Fruit fly (Drosophila melanogaster) whole organism, embryonic: ENCODE measurements around the gene CG32809.

Source experiments
- Aef1 ChIP-seq: fragments of 200-800 bp; sonication (Bioruptor generic); IDR thresholded peaks from 3 replicates; pipeline ENCODE4 v1.3.6; 2022; ENCODE audit warnings: missing biosample characterization, missing genetic modification characterization
- CG14441 ChIP-seq: fragments of 200-800 bp; sonication (Bioruptor generic); IDR thresholded peaks from 2 replicates; pipeline ENCODE4 v1.3.6; 2022; ENCODE audit warnings: missing biosample characterization, missing genetic modification characterization
- CG14667 ChIP-seq: fragments of 200-800 bp; sonication (Bioruptor generic); IDR thresholded peaks from 2 replicates; pipeline ENCODE4 v1.3.6; 2022; ENCODE audit warnings: missing biosample characterization, missing genetic modification characterization
- CG1602 ChIP-seq: fragments of 200-800 bp; sonication (Bioruptor generic); optimal IDR thresholded peaks from 3 replicates; lab custom pipeline; 2016; ENCODE audit warnings: missing biosample characterization, missing genetic modification characterization
- CG1603 ChIP-seq: fragments of 200-800 bp; sonication (Bioruptor generic); optimal IDR thresholded peaks from 2 replicates; lab custom pipeline; 2019; ENCODE audit warnings: missing biosample characterization, mild to moderate bottlenecking, missing genetic modification characterization, moderate library complexity
- CG17568 ChIP-seq: fragments of 200-800 bp; sonication (Bioruptor generic); optimal IDR thresholded peaks from 2 replicates; lab custom pipeline; 2018; ENCODE audit warnings: missing biosample characterization, mild to moderate bottlenecking, missing genetic modification characterization, moderate library complexity
- CG1832 ChIP-seq: fragments of 200-800 bp; sonication (Bioruptor generic); optimal IDR thresholded peaks from 2 replicates; lab custom pipeline; 2017; ENCODE audit warnings: missing biosample characterization, mild to moderate bottlenecking, missing genetic modification characterization, inconsistent platforms
- CG3995 ChIP-seq: fragments of 200-800 bp; sonication (Bioruptor generic); optimal IDR thresholded peaks from 3 replicates; lab custom pipeline; 2016; ENCODE audit warnings: missing biosample characterization, missing genetic modification characterization
- CG4404 ChIP-seq: fragments of 200-800 bp; sonication (Bioruptor generic); IDR thresholded peaks from 2 replicates; pipeline ENCODE4 v1.3.6; 2022; ENCODE audit warnings: missing biosample characterization, missing genetic modification characterization
- CG8290 ChIP-seq, 3 experiments: fragments of 200-800 bp; sonication (Bioruptor generic); optimal IDR thresholded peaks; 2 replicates each; lab custom pipeline; 2016 to 2019; ENCODE audit warnings: missing biosample characterization in 3 of 3, missing genetic modification characterization in 3 of 3, mild to moderate bottlenecking in 2 of 3, moderate library complexity in 1 of 3
- CG8765 ChIP-seq: fragments of 200-800 bp; sonication (Bioruptor generic); IDR thresholded peaks from 2 replicates; pipeline ENCODE4 v1.3.6; 2022; ENCODE audit warnings: missing biosample characterization, missing genetic modification characterization
- CG9727 ChIP-seq: fragments of 200-800 bp; sonication (Bioruptor generic); optimal IDR thresholded peaks from 3 replicates; lab custom pipeline; 2017; ENCODE audit warnings: missing biosample characterization, mild to moderate bottlenecking, missing genetic modification characterization
- CG9797 ChIP-seq: fragments of 200-800 bp; sonication (Bioruptor generic); optimal IDR thresholded peaks from 3 replicates; lab custom pipeline; 2018; ENCODE audit warnings: missing biosample characterization, mild to moderate bottlenecking, missing genetic modification characterization
- D19B ChIP-seq: fragments of 200-800 bp; sonication (Bioruptor generic); optimal IDR thresholded peaks from 2 replicates; lab custom pipeline; 2017; ENCODE audit warnings: missing biosample characterization, mild to moderate bottlenecking, missing genetic modification characterization
- Dip3 ChIP-seq: fragments of 200-800 bp; sonication (Bioruptor generic); optimal IDR thresholded peaks from 3 replicates; lab custom pipeline; 2016; ENCODE audit warnings: missing biosample characterization, missing genetic modification characterization
- Fer3 ChIP-seq: fragments of 200-800 bp; sonication (Bioruptor generic); optimal IDR thresholded peaks from 2 replicates; lab custom pipeline; 2018; ENCODE audit warnings: missing biosample characterization, mild to moderate bottlenecking, missing genetic modification characterization, moderate library complexity
- HLHmδ ChIP-seq: fragments of 200-800 bp; sonication (Bioruptor generic); optimal IDR thresholded peaks from 2 replicates; lab custom pipeline; 2018; ENCODE audit warnings: missing biosample characterization, mild to moderate bottlenecking, missing genetic modification characterization, moderate library complexity
- Hr3 ChIP-seq: fragments of 200-800 bp; sonication (Bioruptor generic); optimal IDR thresholded peaks from 3 replicates; lab custom pipeline; 2016; ENCODE audit warnings: missing biosample characterization, missing genetic modification characterization
- MBD-R2 ChIP-seq: fragments of 200-800 bp; sonication (Bioruptor generic); IDR thresholded peaks from 2 replicates; pipeline ENCODE4 v1.3.6; 2022; ENCODE audit warnings: missing biosample characterization, missing genetic modification characterization
- Poxn ChIP-seq: fragments of 200-800 bp; sonication (Bioruptor generic); IDR thresholded peaks from 2 replicates; pipeline ENCODE4 v1.3.6; 2022; ENCODE audit warnings: missing biosample characterization, missing genetic modification characterization
- Taf1 ChIP-seq: fragments of 200-800 bp; sonication (Bioruptor generic); IDR thresholded peaks from 2 replicates; pipeline ENCODE4 v1.3.6; 2022; ENCODE audit warnings: missing biosample characterization, missing genetic modification characterization
- bowl ChIP-seq: fragments of 200-800 bp; sonication (Bioruptor generic); IDR thresholded peaks from 2 replicates; pipeline ENCODE4 v1.3.6; 2022; ENCODE audit warnings: missing biosample characterization, missing genetic modification characterization
- ci ChIP-seq: fragments of 200-800 bp; sonication (Bioruptor generic); IDR thresholded peaks from 3 replicates; pipeline ENCODE4 v1.3.6; 2022; ENCODE audit warnings: missing biosample characterization, missing genetic modification characterization
- corto ChIP-seq: fragments of 200-800 bp; sonication (Bioruptor generic); optimal IDR thresholded peaks from 2 replicates; lab custom pipeline; 2016; ENCODE audit warnings: missing biosample characterization, mild to moderate bottlenecking, missing genetic modification characterization, moderate library complexity
- crp ChIP-seq, 2 experiments: fragments of 200-800 bp; sonication (Bioruptor generic); optimal IDR thresholded peaks; 2 replicates in 1 of 2; 3 replicates in 1 of 2; lab custom pipeline; 2017; ENCODE audit warnings: missing biosample characterization in 2 of 2, missing genetic modification characterization in 2 of 2, mild to moderate bottlenecking in 1 of 2, moderate library complexity in 1 of 2
- da ChIP-seq: fragments of 200-800 bp; sonication (Bioruptor generic); optimal IDR thresholded peaks from 2 replicates; lab custom pipeline; 2016; ENCODE audit warnings: missing biosample characterization, missing genetic modification characterization
- dmrt99B ChIP-seq: fragments of 200-800 bp; sonication (Bioruptor generic); optimal IDR thresholded peaks from 2 replicates; lab custom pipeline; 2018; ENCODE audit warnings: missing biosample characterization, mild to moderate bottlenecking, missing genetic modification characterization, moderate library complexity
- ewg ChIP-seq: fragments of 200-800 bp; sonication (Bioruptor generic); optimal IDR thresholded peaks from 3 replicates; lab custom pipeline; 2017; ENCODE audit warnings: mild to moderate bottlenecking, missing biosample characterization, missing genetic modification reagents, missing genetic modification characterization
- fd102C ChIP-seq: fragments of 200-800 bp; sonication (Bioruptor generic); optimal IDR thresholded peaks from 2 replicates; lab custom pipeline; 2018; ENCODE audit warnings: missing biosample characterization, mild to moderate bottlenecking, missing genetic modification characterization, moderate library complexity
- fd64A ChIP-seq: fragments of 200-800 bp; sonication (Bioruptor generic); optimal IDR thresholded peaks from 3 replicates; lab custom pipeline; 2018; ENCODE audit warnings: missing biosample characterization, mild to moderate bottlenecking, missing genetic modification characterization
- ftz-f1 ChIP-seq: fragments of 200-800 bp; sonication (Bioruptor generic); optimal IDR thresholded peaks from 2 replicates; lab custom pipeline; 2016; ENCODE audit warnings: missing biosample characterization, missing genetic modification characterization
- gsb ChIP-seq: fragments of 200-800 bp; sonication (Bioruptor generic); IDR thresholded peaks from 2 replicates; pipeline ENCODE4 v1.3.6; 2022; ENCODE audit warnings: missing biosample characterization, missing genetic modification characterization
- gsb-n ChIP-seq: fragments of 200-800 bp; sonication (Bioruptor generic); optimal IDR thresholded peaks from 3 replicates; lab custom pipeline; 2018; ENCODE audit warnings: missing biosample characterization, mild to moderate bottlenecking, missing genetic modification characterization
- h ChIP-seq: fragments of >200 bp; optimal IDR thresholded peaks from 2 replicates; lab custom pipeline; 2017
- ind ChIP-seq: fragments of 200-800 bp; sonication (Bioruptor generic); optimal IDR thresholded peaks from 3 replicates; lab custom pipeline; 2016; ENCODE audit warnings: missing biosample characterization, missing genetic modification characterization
- jigr1 ChIP-seq: fragments of 200-800 bp; sonication (Bioruptor generic); IDR thresholded peaks from 3 replicates; pipeline ENCODE4 v1.3.6; 2022; ENCODE audit warnings: missing biosample characterization, missing genetic modification characterization
- mld ChIP-seq: fragments of 200-800 bp; sonication (Bioruptor generic); IDR thresholded peaks from 3 replicates; pipeline ENCODE4 v1.3.6; 2022; ENCODE audit warnings: missing biosample characterization, missing genetic modification characterization; ENCODE audit not compliant: partially characterized antibody
- oc ChIP-seq: fragments of 200-800 bp; sonication (Bioruptor generic); optimal IDR thresholded peaks from 2 replicates; lab custom pipeline; 2018; ENCODE audit warnings: missing biosample characterization, mild to moderate bottlenecking, missing genetic modification characterization, moderate library complexity
- onecut ChIP-seq: fragments of 200-800 bp; sonication (Bioruptor generic); IDR thresholded peaks from 2 replicates; pipeline ENCODE4 v1.3.6; 2022; ENCODE audit warnings: missing biosample characterization, missing genetic modification characterization
- rib ChIP-seq: fragments of 200-800 bp; sonication (Bioruptor generic); IDR thresholded peaks from 2 replicates; pipeline ENCODE4 v1.3.6; 2022; ENCODE audit warnings: missing biosample characterization, missing genetic modification characterization
- schlank ChIP-seq: fragments of 200-800 bp; sonication (Bioruptor generic); optimal IDR thresholded peaks from 2 replicates; lab custom pipeline; 2018; ENCODE audit warnings: missing biosample characterization, mild to moderate bottlenecking, missing genetic modification characterization
- sens ChIP-seq: fragments of 200-800 bp; sonication (Bioruptor generic); peaks from one replicate; lab custom pipeline; 2016; ENCODE audit warnings: missing biosample characterization, missing genetic modification characterization
- sob ChIP-seq: fragments of 200-800 bp; sonication (Bioruptor generic); IDR thresholded peaks from 2 replicates; pipeline ENCODE4 v1.3.6; 2022; ENCODE audit warnings: missing biosample characterization, missing genetic modification characterization
- sr ChIP-seq: fragments of 200-800 bp; sonication (Bioruptor generic); IDR thresholded peaks from 3 replicates; pipeline ENCODE4 v1.3.6; 2022; ENCODE audit warnings: missing biosample characterization, missing genetic modification characterization
- stc ChIP-seq: fragments of 200-800 bp; sonication (Bioruptor generic); IDR thresholded peaks from 2 replicates; pipeline ENCODE4 v1.3.6; 2022; ENCODE audit warnings: missing biosample characterization, missing genetic modification characterization
- tin ChIP-seq: fragments of 200-800 bp; sonication (Bioruptor generic); optimal IDR thresholded peaks from 3 replicates; lab custom pipeline; 2016; ENCODE audit warnings: missing biosample characterization, missing genetic modification characterization
- tio ChIP-seq: fragments of 200-800 bp; sonication (Bioruptor generic); optimal IDR thresholded peaks from 2 replicates; lab custom pipeline; 2017; ENCODE audit warnings: missing biosample characterization, missing genetic modification characterization, inconsistent platforms
- ttk ChIP-seq: fragments of 200-800 bp; sonication (Bioruptor generic); IDR thresholded peaks from 2 replicates; pipeline ENCODE4 v2.1.2; 2022; ENCODE audit warnings: missing biosample characterization, missing genetic modification characterization
- tx ChIP-seq: fragments of 200-800 bp; sonication (Bioruptor generic); optimal IDR thresholded peaks from 2 replicates; lab custom pipeline; 2016; ENCODE audit warnings: missing biosample characterization, missing genetic modification characterization
- yki ChIP-seq: fragments of >200 bp; optimal IDR thresholded peaks from 3 replicates; lab custom pipeline; 2018
- zen2 ChIP-seq: fragments of 200-800 bp; sonication (Bioruptor generic); IDR thresholded peaks from 3 replicates; pipeline ENCODE4 v1.3.6; 2022; ENCODE audit warnings: missing biosample characterization, missing genetic modification characterization; ENCODE audit not compliant: partially characterized antibody

The CG32809 gene

dm6 chrX:1669214-1669613, 23.4 kb downstream of the CG32809 start, which contains the start of the genes CG3740 and hfw (continued):
- TF ChIP-seq tin (GFP tag; lab: Kevin White, UChicago) (peak; percentile 66), HLHmδ (no peak), zen2 (GFP tag; lab: Robert Waterston, UW) (peak; percentile 72; the same call in 1 of the 3 replicates), CG8290 (GFP tag; optimal IDR thresholded peaks at IDR 0.05; lab: Kevin White, UChicago) (peak; percentile 51), CG8290 (tag; optimal IDR thresholded peaks at IDR 0.05; lab: Kevin White, UChicago) (peak in 1 of 2 experiments; percentile 29), fd102C (GFP tag; lab: Kevin White, UChicago) (no peak), bowl (GFP tag; lab: Robert Waterston, UW) (no peak), ci (GFP tag; lab: Robert Waterston, UW) (peak; percentile 73), sob (GFP tag; lab: Robert Waterston, UW) (peak; percentile 82), CG14667 (GFP tag; lab: Robert Waterston, UW) (peak; percentile 69), jigr1 (GFP tag; lab: Robert Waterston, UW) (0 out of 3 replicates have a peak, but pooled peaks have one; percentile 18), sens (no peak), oc (tag; lab: Kevin White, UChicago) (peak; percentile 36), Aef1 (peak; percentile 79), CG1602 (GFP tag; lab: Kevin White, UChicago) (peak; percentile 77), ftz-f1 (no peak), corto (GFP tag; lab: Kevin White, UChicago) (peak; percentile 75), rib (GFP tag; lab: Robert Waterston, UW) (no peak), CG17568 (GFP tag; lab: Kevin White, UChicago) (no peak), Taf1 (no peak), tx (no peak), sr (GFP tag; lab: Robert Waterston, UW) (no peak), dmrt99B (tag; lab: Kevin White, UChicago) (no peak), CG1603 (tag; lab: Kevin White, UChicago) (no peak), onecut (GFP tag; lab: Robert Waterston, UW) (peak; percentile 19; the same call in 1 of the 2 replicates), CG14441 (peak; percentile 84), Hr3 (GFP tag; lab: Kevin White, UChicago) (peak; percentile 76), CG8765 (GFP tag; lab: Robert Waterston, UW) (peak; percentile 28; the same call in 1 of the 2 replicates), crp (GFP tag; optimal IDR thresholded peaks at IDR 0.05; lab: Kevin White, UChicago) (peak in 1 of 2 experiments; percentile 24), h (lab: Kevin White, UChicago) (no peak), yki (lab: Kevin White, UChicago) (no peak), fd64A (GFP tag; lab: Kevin White, UChicago) (no peak), ttk (GFP tag; lab: Robert Waterston, UW) (peak; percentile 71), gsb-n (tag; lab: Kevin White, UChicago) (no peak), D19B (peak; percentile 12), ind (peak; percentile 75), schlank (tag; lab: Kevin White, UChicago) (no peak), Fer3 (tag; lab: Kevin White, UChicago) (peak; percentile 53), CG3995 (GFP tag; lab: Kevin White, UChicago) (peak; percentile 89), mld (GFP tag; lab: Robert Waterston, UW) (peak; percentile 52; the same call in 1 of the 3 replicates), CG1832 (GFP tag; lab: Kevin White, UChicago) (no peak), gsb (peak; percentile 22; the same call in 1 of the 2 replicates), CG9797 (GFP tag; lab: Kevin White, UChicago) (no peak), CG9727 (GFP tag; lab: Kevin White, UChicago) (peak; percentile 54), Poxn (GFP tag; lab: Robert Waterston, UW) (no peak), tio (GFP tag; lab: Kevin White, UChicago) (no peak), ewg (peak; percentile 67), Dip3 (GFP tag; lab: Kevin White, UChicago) (peak; percentile 2), MBD-R2 (GFP tag; lab: Robert Waterston, UW) (peak; percentile 57), stc (0 out of 2 replicates have a peak, but pooled peaks have one; percentile 44), da (GFP tag; lab: Kevin White, UChicago) (no peak), CG4404 (GFP tag; lab: Robert Waterston, UW) (peak; percentile 64)
